Worm (Caenorhabditis elegans): Measurements from ENCODE around the gene bli-5.
A peak's percentile ranks its signal among the peaks of the same experiment; 100 is the strongest.

Gene bli-5

DNA sequence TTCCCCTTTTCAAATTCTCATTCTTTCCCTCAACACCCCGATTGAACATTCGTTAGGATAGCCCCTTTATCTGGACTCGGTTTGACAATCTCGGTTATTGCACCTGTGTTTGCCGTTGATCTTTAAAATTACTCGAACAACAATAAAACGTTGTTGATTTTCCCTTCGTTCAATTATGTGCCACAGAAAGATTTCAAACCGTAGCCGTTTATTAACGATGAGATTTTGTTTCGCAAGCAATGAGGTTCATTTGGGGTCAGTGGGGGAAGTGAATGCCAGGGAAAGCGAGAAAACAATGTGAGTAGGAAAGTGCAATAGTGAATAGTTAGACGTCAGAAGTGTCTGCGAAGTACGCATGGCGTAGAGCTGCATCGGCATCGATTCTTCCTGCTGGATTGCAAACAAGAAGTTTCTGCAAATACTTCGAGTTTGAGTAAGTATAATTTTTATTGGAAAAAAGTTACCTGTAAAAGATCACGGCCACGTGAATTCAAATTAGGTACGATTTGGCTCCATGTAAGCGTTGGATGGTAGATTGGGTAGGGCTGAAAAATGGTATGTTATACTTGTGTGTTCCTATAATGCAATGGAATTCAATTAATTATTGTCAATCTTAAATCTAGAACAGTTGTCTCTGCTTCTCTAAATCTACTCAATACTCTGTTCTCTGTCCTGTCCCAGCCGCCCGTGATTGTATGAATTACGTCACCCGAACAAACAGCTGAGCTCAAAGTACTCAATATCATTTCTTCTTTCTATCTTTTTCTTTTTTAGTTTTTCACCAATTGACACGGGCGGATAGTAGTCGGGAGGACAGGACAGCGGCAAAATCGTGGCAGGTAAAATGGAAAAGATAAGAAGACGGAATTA, 35.2 kb upstream of the bli-5 start, which contains the start of gene kel-3 (continued):
- TF ChIP-seq lin-1 (GFP tag; IDR thresholded peaks at IDR 0.05) (peak; percentile 81), nhr-102 (tag; optimal IDR thresholded peaks at IDR 0.05) (peak; percentile 90), nhr-41 (GFP tag; IDR thresholded peaks at IDR 0.05) (no peak; the same call in 1 of the 2 replicates), nhr-42 (GFP tag; IDR thresholded peaks at IDR 0.05) (peak; percentile 86), lir-3 (tag; optimal IDR thresholded peaks at IDR 0.05) (peak; percentile 7), nhr-77 (tag; optimal IDR thresholded peaks at IDR 0.05) (peak; percentile 88), pqm-1 (tag; optimal IDR thresholded peaks at IDR 0.05) (peak; percentile 93), R02D3.7 (tag; optimal IDR thresholded peaks at IDR 0.05) (no peak), snpc-4 (tag; optimal IDR thresholded peaks at IDR 0.05) (no peak), saeg-2 (GFP tag; IDR thresholded peaks at IDR 0.05) (peak; percentile 62; the same call in 1 of the 2 replicates), set-16 (GFP tag; IDR thresholded peaks at IDR 0.05) (no peak), ceh-82 (tag; optimal IDR thresholded peaks at IDR 0.05) (no peak), daf-12 (tag; optimal IDR thresholded peaks at IDR 0.05) (no peak), duxl-1 (tag; optimal IDR thresholded peaks at IDR 0.05; ENCODE audit: poor library complexity) (peak; percentile 84), hif-1 (tag; optimal IDR thresholded peaks at IDR 0.05) (peak in 1 of 2 experiments; percentile 47), dmd-8 (GFP tag; IDR thresholded peaks at IDR 0.05) (peak; percentile 78; the same call in 1 of the 2 replicates), dpl-1 (GFP tag; optimal IDR thresholded peaks at IDR 0.05) (peak; percentile 7), lin-38 (GFP tag; IDR thresholded peaks at IDR 0.05) (peak; percentile 80), unc-130 (GFP tag; optimal IDR thresholded peaks at IDR 0.05) (peak; percentile 89), sdz-12 (GFP tag; optimal IDR thresholded peaks at IDR 0.05) (peak; percentile 97), fos-1 (tag; optimal IDR thresholded peaks at IDR 0.05) (peak; percentile 41), nhr-6 (tag; optimal IDR thresholded peaks at IDR 0.05) (peak; percentile 85), aly-2 (tag; optimal IDR thresholded peaks at IDR 0.05) (peak; percentile 95), tra-1 (GFP tag; IDR thresholded peaks at IDR 0.05) (peak; percentile 70), snpc-1.2 (GFP tag; IDR thresholded peaks at IDR 0.05) (peak; percentile 72), mxl-3 (GFP tag; optimal IDR thresholded peaks at IDR 0.05) (no peak), php-3 (GFP tag; IDR thresholded peaks at IDR 0.05) (peak; percentile 89), madf-9 (GFP tag; conservative IDR thresholded peaks at IDR 0.05) (peak; percentile 9), ceh-44 (GFP tag; IDR thresholded peaks at IDR 0.05) (peak; percentile 6; the same call in 1 of the 2 replicates), lin-15B (tag; optimal IDR thresholded peaks at IDR 0.05) (peak; percentile 11), spr-3 (GFP tag; optimal IDR thresholded peaks at IDR 0.05) (peak; percentile 74), F10B5.3 (tag; optimal IDR thresholded peaks at IDR 0.05) (peak; percentile 76), lin-13 (GFP tag; optimal IDR thresholded peaks at IDR 0.05) (peak; percentile 82), D1046.2 (GFP tag; IDR thresholded peaks at IDR 0.05) (peak; percentile 67; the same call in 1 of the 2 replicates), fkh-10 (GFP tag; optimal IDR thresholded peaks at IDR 0.05) (no peak), zag-1 (tag; optimal IDR thresholded peaks at IDR 0.05) (no peak), Y105C5A.15 (GFP tag; IDR thresholded peaks at IDR 0.05) (peak; percentile 83), arid-1 (GFP tag; conservative IDR thresholded peaks at IDR 0.05) (peak; percentile 86), nhr-76 (tag; optimal IDR thresholded peaks at IDR 0.05) (no peak), mes-2 (tag; optimal IDR thresholded peaks at IDR 0.05; ENCODE audit: poor library complexity, severe bottlenecking) (peak; percentile 70), ZK546.5 (tag; optimal IDR thresholded peaks at IDR 0.05) (peak in 1 of 2 experiments; percentile 63), ctbp-1 (GFP tag; IDR thresholded peaks at IDR 0.05) (peak; percentile 79), cey-2 (tag; optimal IDR thresholded peaks at IDR 0.05; ENCODE audit: borderline replicate concordance, insufficient read depth) (peak; percentile 63), T20F7.1 (GFP tag; optimal IDR thresholded peaks at IDR 0.05) (peak; percentile 65), dmd-9 (GFP tag; IDR thresholded peaks at IDR 0.05) (peak; percentile 67), nhr-10 (tag; optimal IDR thresholded peaks at IDR 0.05) (peak; percentile 69), hmg-1.1 (GFP tag; IDR thresholded peaks at IDR 0.05) (peak; percentile 67; the same call in 1 of the 2 replicates), ama-1 (optimal IDR thresholded peaks at IDR 0.05) (peak; percentile 99), F44E2.7 (GFP tag; IDR thresholded peaks at IDR 0.05) (no peak)

Data from whole organism, L4 larva.